Fruit fly (Drosophila melanogaster): ENCODE results near the gene Dpck.

Dpck gene

dm6 chr3R:7081972-7082371 is at the start of gene Dpck (continued):
- peak; percentile 47 for TF ChIP-seq Dp (GFP tag; optimal IDR thresholded peaks at IDR 0.05)
- TF ChIP-seq CG10431 (GFP tag; optimal IDR thresholded peaks at IDR 0.05): peak; percentile 16
- TF ChIP-seq hkb (optimal IDR thresholded peaks at IDR 0.05): no peak
- TF ChIP-seq hkb (GFP tag; IDR thresholded peaks at IDR 0.05): 0 out of 2 replicates have a peak, but pooled peaks have one; percentile 21
- TF ChIP-seq C15 (GFP tag; IDR thresholded peaks at IDR 0.05): no peak
- no peak for TF ChIP-seq pan (optimal IDR thresholded peaks at IDR 0.05)
- TF ChIP-seq pan (GFP tag; optimal IDR thresholded peaks at IDR 0.05 in 1 of 2, IDR thresholded peaks at IDR 0.05 in 1 of 2): no peak
- TF ChIP-seq NFAT (GFP tag; IDR thresholded peaks at IDR 0.05): no peak
- TF ChIP-seq YL-1 (GFP tag; optimal IDR thresholded peaks at IDR 0.05): peak; percentile 49
- no peak for TF ChIP-seq wor (GFP tag; IDR thresholded peaks at IDR 0.05)
- TF ChIP-seq Max (GFP tag; optimal IDR thresholded peaks at IDR 0.05): peak; percentile 18
- TF ChIP-seq CG3281 (GFP tag; optimal IDR thresholded peaks at IDR 0.05): peak; percentile 1
- peak; percentile 2 for TF ChIP-seq CG15514 (GFP tag; optimal IDR thresholded peaks at IDR 0.05)
- TF ChIP-seq CG1233 (GFP tag; optimal IDR thresholded peaks at IDR 0.05): peak; percentile 16
- TF ChIP-seq Sox100B (GFP tag; optimal IDR thresholded peaks at IDR 0.05): peak; percentile 21
- TF ChIP-seq CoRest (tag; optimal IDR thresholded peaks at IDR 0.05): peak; percentile 42
- TF ChIP-seq Drgx (GFP tag; IDR thresholded peaks at IDR 0.05): peak; percentile 45
- 0 out of 2 replicates have a peak, but pooled peaks have one; percentile 10 for TF ChIP-seq E2f1 (GFP tag; IDR thresholded peaks at IDR 0.05)
- TF ChIP-seq vvl (GFP tag; IDR thresholded peaks at IDR 0.05): 0 out of 2 replicates have a peak, but pooled peaks have one; percentile 37
- peak; percentile 48 for TF ChIP-seq CG10267 (tag; optimal IDR thresholded peaks at IDR 0.05)
- no peak for TF ChIP-seq tap (tag; optimal IDR thresholded peaks at IDR 0.05)
- peak; percentile 29 for TF ChIP-seq HmgZ (tag; optimal IDR thresholded peaks at IDR 0.05)

DNA sequence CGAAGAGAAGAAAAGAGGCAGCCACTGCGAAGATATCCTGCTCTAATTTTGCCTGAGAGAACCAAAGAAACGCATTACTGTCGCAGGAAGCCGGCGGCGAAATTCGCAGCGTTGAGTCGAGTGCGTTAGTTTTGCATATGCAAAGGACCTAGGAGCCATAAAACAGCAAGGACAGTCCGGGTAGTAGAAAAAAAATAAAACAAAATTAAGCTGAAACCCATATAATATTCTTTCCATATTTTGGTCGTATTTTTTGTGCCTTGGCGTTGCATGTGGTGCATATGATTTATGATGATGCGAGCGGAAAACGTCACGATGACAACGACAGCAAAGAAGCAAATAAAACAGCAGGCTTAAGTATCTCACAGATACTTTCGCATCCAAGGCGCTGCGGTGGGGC is 48.3 kb upstream of the Dpck start:
- TF ChIP-seq cad (GFP tag; optimal IDR thresholded peaks at IDR 0.05) (peak; percentile 83), twi (tag; optimal IDR thresholded peaks at IDR 0.05) (peak; percentile 2), rib (GFP tag; IDR thresholded peaks at IDR 0.05) (no peak), CG15479 (GFP tag; optimal IDR thresholded peaks at IDR 0.05) (peak; percentile 36), zen (tag; optimal IDR thresholded peaks at IDR 0.05) (peak; percentile 50), CG1832 (GFP tag; optimal IDR thresholded peaks at IDR 0.05) (no peak)

- TF ChIP-seq Nf-YB (GFP tag; optimal IDR thresholded peaks at IDR 0.05) (peak; percentile 64), grn (GFP tag; optimal IDR thresholded peaks at IDR 0.05) (peak; percentile 6), CG12071 (GFP tag; optimal IDR thresholded peaks at IDR 0.05) (no peak), sd (tag; optimal IDR thresholded peaks at IDR 0.05) (peak; percentile 54), abd-A (tag; optimal IDR thresholded peaks at IDR 0.05) (peak; percentile 93), onecut (GFP tag; IDR thresholded peaks at IDR 0.05) (peak; percentile 63), twi (tag; optimal IDR thresholded peaks at IDR 0.05) (peak; percentile 31), cg (GFP tag; optimal IDR thresholded peaks at IDR 0.05) (peak; percentile 50), ftz-f1 (GFP tag; optimal IDR thresholded peaks at IDR 0.05) (no peak), CG10654 (GFP tag; optimal IDR thresholded peaks at IDR 0.05) (no peak)
Measured at dm6 chr3R:7034440-7034839, 47.5 kb upstream of the Dpck start.

DNA sequence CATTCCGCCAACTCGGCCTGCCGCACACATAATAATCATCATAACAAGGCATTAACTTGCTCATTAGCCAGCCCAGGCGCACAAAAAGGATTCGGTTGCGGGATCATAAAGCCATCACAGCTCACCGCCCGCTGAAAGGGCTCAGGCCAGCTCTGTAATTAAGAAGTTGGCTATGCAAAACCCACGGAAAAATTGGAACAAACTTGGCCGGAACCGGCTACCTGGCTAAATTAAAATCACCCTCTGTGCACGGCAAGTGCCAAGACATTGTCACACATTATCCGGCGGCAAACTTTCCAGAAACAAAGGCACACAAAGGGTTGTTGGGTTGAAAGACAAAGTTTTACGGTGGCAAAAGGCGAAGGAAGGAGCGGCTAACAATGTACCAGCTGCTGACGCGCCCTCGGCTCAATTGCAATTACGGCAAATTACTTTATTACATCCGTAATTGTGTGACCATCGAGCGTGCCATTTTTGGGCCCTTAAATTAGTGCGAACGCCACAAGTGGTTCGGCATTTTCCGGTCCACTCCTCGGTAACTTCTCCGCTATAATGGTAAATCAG is 46.2 kb upstream of the Dpck start:
- TF ChIP-seq zen (tag; optimal IDR thresholded peaks at IDR 0.05) (peak; percentile 93), CG8359 (GFP tag; optimal IDR thresholded peaks at IDR 0.05; ENCODE audit: borderline replicate concordance) (no peak), CG8290 (GFP tag; optimal IDR thresholded peaks at IDR 0.05) (no peak), CG8290 (tag; optimal IDR thresholded peaks at IDR 0.05) (no peak), sc (optimal IDR thresholded peaks at IDR 0.05) (no peak), sc (GFP tag; optimal IDR thresholded peaks at IDR 0.05) (no peak), hth (optimal IDR thresholded peaks at IDR 0.05) (no peak), CG4360 (GFP tag; IDR thresholded peaks at IDR 0.05) (no peak), so (GFP tag; IDR thresholded peaks at IDR 0.05) (no peak), vfl (GFP tag; optimal IDR thresholded peaks at IDR 0.05) (no peak), tll (GFP tag; optimal IDR thresholded peaks at IDR 0.05) (peak in 1 of 2 experiments; percentile 99), dysf (GFP tag; IDR thresholded peaks at IDR 0.05) (no peak), mam (GFP tag; optimal IDR thresholded peaks at IDR 0.05) (no peak), cad (GFP tag; optimal IDR thresholded peaks at IDR 0.05) (peak; percentile 74)

All from whole organism, embryonic.